Fruit fly (Drosophila melanogaster) whole organism, adult: Measurements from ENCODE around the gene CG10970.

Experiments used
- CG11617 ChIP-seq: fragments of 200-800 bp; sonication (Bioruptor generic); optimal IDR thresholded peaks from 2 replicates; lab custom pipeline; 2017; ENCODE audit warnings: mild to moderate bottlenecking, missing biosample characterization, missing genetic modification reagents, missing genetic modification characterization
- CG12768 ChIP-seq: fragments of 200-800 bp; sonication (Bioruptor generic); optimal IDR thresholded peaks from 2 replicates; lab custom pipeline; 2017; ENCODE audit warnings: missing biosample characterization, missing genetic modification characterization, mild to moderate bottlenecking, moderate library complexity, missing genetic modification reagents
- CG14711 ChIP-seq: fragments of 200-800 bp; sonication (Bioruptor generic); optimal IDR thresholded peaks from 2 replicates; lab custom pipeline; 2018; ENCODE audit warnings: missing biosample characterization, mild to moderate bottlenecking, missing genetic modification characterization, moderate library complexity
- CG1620 ChIP-seq: fragments of 200-800 bp; sonication (Bioruptor generic); optimal IDR thresholded peaks from 2 replicates; lab custom pipeline; 2016; ENCODE audit warnings: missing biosample characterization, missing genetic modification characterization
- CG33017 ChIP-seq: fragments of 200-800 bp; sonication (Bioruptor generic); optimal IDR thresholded peaks from 2 replicates; lab custom pipeline; 2018; ENCODE audit warnings: missing biosample characterization, mild to moderate bottlenecking, missing genetic modification characterization, moderate library complexity
- CG5204 ChIP-seq: fragments of 200-800 bp; sonication (Bioruptor generic); optimal IDR thresholded peaks from 2 replicates; lab custom pipeline; 2016; ENCODE audit warnings: missing biosample characterization, missing genetic modification characterization
- CG7045 ChIP-seq: fragments of 200-800 bp; sonication (Bioruptor generic); optimal IDR thresholded peaks from 2 replicates; lab custom pipeline; 2017; ENCODE audit warnings: missing biosample characterization, mild to moderate bottlenecking, missing genetic modification characterization
- CG7101 ChIP-seq: fragments of 200-800 bp; sonication (Bioruptor generic); optimal IDR thresholded peaks from 2 replicates; lab custom pipeline; 2018; ENCODE audit warnings: missing biosample characterization, mild to moderate bottlenecking, missing genetic modification characterization, moderate library complexity
- Clk ChIP-seq: fragments of 200-800 bp; sonication (Bioruptor generic); optimal IDR thresholded peaks from 2 replicates; lab custom pipeline; 2017; ENCODE audit warnings: missing biosample characterization, missing genetic modification characterization
- Crg-1 ChIP-seq: fragments of 200-800 bp; sonication (Bioruptor generic); optimal IDR thresholded peaks from 2 replicates; lab custom pipeline; 2016; ENCODE audit warnings: missing biosample characterization, missing genetic modification characterization
- Hr96 ChIP-seq: fragments of 200-800 bp; sonication (Bioruptor generic); optimal IDR thresholded peaks from 2 replicates; lab custom pipeline; 2016; ENCODE audit warnings: missing biosample characterization, missing genetic modification characterization
- Mnt ChIP-seq: fragments of 200-800 bp; sonication (Bioruptor generic); optimal IDR thresholded peaks from 2 replicates; lab custom pipeline; 2016; ENCODE audit warnings: missing biosample characterization, mild to moderate bottlenecking, missing genetic modification characterization
- bab1 ChIP-seq: fragments of 200-800 bp; sonication (Bioruptor generic); optimal IDR thresholded peaks from 3 replicates; lab custom pipeline; 2019; ENCODE audit warnings: missing biosample characterization, mild to moderate bottlenecking, missing genetic modification characterization, moderate library complexity
- cic ChIP-seq: fragments of 200-800 bp; sonication (Bioruptor generic); optimal IDR thresholded peaks from 2 replicates; lab custom pipeline; 2017; ENCODE audit warnings: missing biosample characterization, mild to moderate bottlenecking, missing genetic modification characterization, moderate library complexity
- cnc ChIP-seq, 2 experiments: fragments of >200 bp; optimal IDR thresholded peaks; 2 replicates each; lab custom pipeline; 2017
- kay ChIP-seq: fragments of 200-800 bp; sonication (Bioruptor generic); peaks from one replicate; lab custom pipeline; 2016; ENCODE audit warnings: missing biosample characterization, missing genetic modification characterization, borderline replicate concordance
- ovo ChIP-seq: fragments of 200-800 bp; sonication (Bioruptor generic); optimal IDR thresholded peaks from 2 replicates; lab custom pipeline; 2016; ENCODE audit warnings: missing biosample characterization, missing genetic modification characterization
- pad ChIP-seq: fragments of 200-800 bp; sonication (Bioruptor generic); optimal IDR thresholded peaks from 3 replicates; lab custom pipeline; 2017; ENCODE audit warnings: missing biosample characterization, missing genetic modification characterization, mild to moderate bottlenecking, moderate library complexity, missing genetic modification reagents
- tj ChIP-seq: fragments of 200-800 bp; sonication (Bioruptor generic); optimal IDR thresholded peaks from 3 replicates; lab custom pipeline; 2017; ENCODE audit warnings: missing biosample characterization, mild to moderate bottlenecking, missing genetic modification characterization, moderate library complexity
- toe ChIP-seq: fragments of 200-800 bp; sonication (Bioruptor generic); optimal IDR thresholded peaks from 2 replicates; lab custom pipeline; 2016; ENCODE audit warnings: missing biosample characterization, missing genetic modification characterization

CG10970 gene

DNA sequence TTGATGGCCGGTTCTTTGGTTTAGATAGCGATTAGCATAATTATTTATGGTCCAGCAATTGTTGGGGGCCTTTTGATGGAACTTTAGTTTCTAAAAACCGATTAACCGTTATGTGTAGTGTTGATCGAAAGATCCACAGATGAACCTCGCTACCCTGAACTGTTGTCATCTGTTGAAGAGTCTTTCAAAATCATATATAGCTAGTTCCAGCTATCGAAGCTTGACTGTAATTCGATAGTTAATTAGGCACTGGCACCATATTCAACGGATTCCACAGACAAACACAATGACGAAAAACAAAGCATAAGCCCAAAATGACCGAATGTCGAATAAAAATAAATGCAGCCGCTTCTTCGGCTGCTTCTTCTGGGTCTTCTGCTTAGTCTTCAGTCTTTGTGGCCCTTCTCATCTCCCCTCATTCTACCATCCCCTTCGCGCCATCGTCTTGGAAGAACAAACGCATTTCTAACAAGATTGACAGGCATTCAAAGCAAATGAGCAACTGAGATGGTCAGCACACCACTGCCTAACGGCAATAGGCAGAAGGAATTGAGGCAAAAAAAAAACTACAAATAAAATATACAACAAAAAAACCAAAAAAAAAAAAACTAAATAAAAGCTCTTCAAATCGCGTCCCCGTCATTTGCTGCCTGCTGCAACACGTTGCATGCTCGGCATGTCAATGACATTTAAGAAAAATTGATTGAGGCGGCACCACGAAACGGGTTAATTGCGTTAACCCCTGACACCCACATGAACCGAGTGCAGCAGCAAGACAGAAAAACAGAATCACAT is 27.3 kb downstream of the CG10970 start:
- TF ChIP-seq CG12768 = no peak
- no peak for TF ChIP-seq ovo (GFP tag; lab: Kevin White, UChicago)
- no peak for TF ChIP-seq kay (GFP tag; lab: Kevin White, UChicago)
- no peak for TF ChIP-seq toe
- no peak for TF ChIP-seq Clk (GFP tag; lab: Kevin White, UChicago)
- no peak for TF ChIP-seq CG11617
- TF ChIP-seq CG1620 (GFP tag; lab: Kevin White, UChicago) = no peak
- TF ChIP-seq CG7045 (GFP tag; lab: Kevin White, UChicago) = no peak
- TF ChIP-seq CG5204 (GFP tag; lab: Kevin White, UChicago) = no peak
- no peak for TF ChIP-seq bab1
- no peak for TF ChIP-seq CG14711
- no peak for TF ChIP-seq Mnt
- TF ChIP-seq CG7101 (tag; lab: Kevin White, UChicago) = no peak
- no peak for TF ChIP-seq Hr96 (GFP tag; lab: Kevin White, UChicago)
- no peak for TF ChIP-seq cnc (optimal IDR thresholded peaks at IDR 0.05; lab: Kevin White, UChicago)

DNA sequence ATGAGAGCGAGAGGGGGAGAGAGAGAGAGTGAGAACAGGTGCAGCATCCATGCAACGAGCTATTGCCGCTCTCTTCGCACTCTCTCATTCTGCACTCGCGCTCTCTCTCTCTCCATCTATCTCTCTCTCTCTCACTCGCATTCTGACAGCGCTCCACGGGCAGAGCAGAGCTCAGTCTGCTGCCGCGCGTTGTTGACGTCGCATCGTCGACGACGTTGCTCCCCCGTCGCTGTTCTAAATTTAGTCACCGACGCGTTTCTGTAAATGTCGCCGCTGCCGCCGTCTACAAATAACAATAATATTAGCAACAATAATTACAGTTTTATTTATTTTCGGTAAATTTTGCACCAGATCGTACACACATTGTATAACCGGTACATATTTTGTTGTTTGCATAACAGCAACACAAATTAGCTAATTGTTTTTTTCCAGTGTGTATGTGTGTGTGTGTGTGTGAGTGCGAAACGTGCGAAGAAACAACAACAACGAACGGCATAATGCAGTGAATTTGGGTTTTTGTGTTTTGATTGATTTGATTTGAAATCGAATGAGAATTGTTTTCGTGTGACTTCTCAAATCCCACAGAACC is 28.7 kb downstream of the CG10970 start:
- TF ChIP-seq tj (GFP tag; lab: Kevin White, UChicago) (no peak), bab1 (peak; percentile 32), CG12768 (peak; percentile 25), Hr96 (GFP tag; lab: Kevin White, UChicago) (peak; percentile 48), CG7101 (tag; lab: Kevin White, UChicago) (peak; percentile 4), CG11617 (no peak), pad (GFP tag; lab: Kevin White, UChicago) (peak; percentile 56), Mnt (peak; percentile 35)

DNA sequence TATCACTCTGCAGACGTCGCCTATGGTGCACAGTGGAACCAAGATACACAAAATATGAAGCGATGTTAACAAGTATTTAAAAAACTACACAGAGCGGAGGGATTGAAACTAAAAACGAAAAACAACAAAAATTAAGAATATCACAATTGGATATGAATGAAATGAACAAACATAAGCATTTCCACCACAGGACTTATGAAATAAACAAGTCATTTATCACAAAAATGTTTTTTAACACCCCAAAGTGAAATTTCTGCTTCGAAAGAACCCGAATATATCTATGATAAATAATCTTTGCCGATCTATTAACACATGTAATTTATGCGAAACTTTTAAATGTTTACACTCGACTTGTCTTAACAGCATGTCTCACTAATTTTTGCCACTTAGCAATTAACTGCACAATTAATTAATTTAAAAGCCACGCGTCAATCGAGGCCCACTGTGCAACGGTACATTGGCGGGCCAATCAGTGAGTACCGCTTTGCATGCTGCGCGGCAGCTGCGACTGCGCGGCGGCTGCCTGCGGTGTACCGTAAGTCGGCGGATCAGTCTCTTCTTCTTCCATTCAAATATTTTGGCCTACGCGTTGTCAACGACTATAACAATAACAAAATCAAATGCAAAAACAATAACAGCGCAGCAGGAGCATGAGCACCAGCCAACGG is 29.3 kb downstream of the CG10970 start:
- TF ChIP-seq ovo (GFP tag; lab: Kevin White, UChicago) (peak; percentile 69), CG33017 (tag; lab: Kevin White, UChicago) (no peak), CG11617 (no peak), CG7101 (tag; lab: Kevin White, UChicago) (no peak), pad (GFP tag; lab: Kevin White, UChicago) (peak; percentile 80), CG5204 (GFP tag; lab: Kevin White, UChicago) (peak; percentile 15)

- no peak for TF ChIP-seq ovo (GFP tag; lab: Kevin White, UChicago)
- no peak for TF ChIP-seq CG14711
- peak; percentile 23 for TF ChIP-seq bab1
Measured at dm6 chrX:9040855-9041254, 30.4 kb downstream of the CG10970 start.

- TF ChIP-seq bab1 (no peak), tj (GFP tag; lab: Kevin White, UChicago) (no peak), toe (no peak), pad (GFP tag; lab: Kevin White, UChicago) (no peak)
Measured at dm6 chrX:9038778-9039177, 32.4 kb downstream of the CG10970 start.

DNA sequence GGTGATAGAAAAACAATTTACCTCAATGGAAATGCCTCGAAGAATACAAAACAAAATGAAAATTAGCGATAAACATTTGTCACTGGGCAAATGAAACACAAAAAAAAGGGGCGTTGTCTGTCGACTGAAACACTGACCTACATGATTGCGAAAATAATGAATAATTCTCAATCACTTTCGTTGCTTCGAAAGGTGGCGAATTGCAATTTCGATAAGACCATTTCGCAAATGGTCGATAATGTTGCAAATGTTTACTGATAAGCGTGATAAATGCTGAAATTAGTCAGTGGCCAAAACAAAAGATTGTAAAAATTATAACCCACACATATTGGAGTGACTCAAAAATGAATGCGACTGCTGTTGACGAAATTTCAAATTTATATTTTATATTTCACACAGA is 35.1 kb downstream of the CG10970 start:
- TF ChIP-seq toe (no peak), bab1 (no peak), CG5204 (GFP tag; lab: Kevin White, UChicago) (no peak), CG11617 (no peak), Clk (GFP tag; lab: Kevin White, UChicago) (no peak), cnc (optimal IDR thresholded peaks at IDR 0.05; lab: Kevin White, UChicago) (no peak), CG12768 (no peak), CG14711 (no peak), Hr96 (GFP tag; lab: Kevin White, UChicago) (no peak), ovo (GFP tag; lab: Kevin White, UChicago) (no peak), cic (no peak), CG33017 (tag; lab: Kevin White, UChicago) (no peak), Crg-1 (GFP tag; lab: Kevin White, UChicago) (no peak), tj (GFP tag; lab: Kevin White, UChicago) (no peak), kay (GFP tag; lab: Kevin White, UChicago) (no peak), pad (GFP tag; lab: Kevin White, UChicago) (no peak), CG7045 (GFP tag; lab: Kevin White, UChicago) (no peak)

DNA sequence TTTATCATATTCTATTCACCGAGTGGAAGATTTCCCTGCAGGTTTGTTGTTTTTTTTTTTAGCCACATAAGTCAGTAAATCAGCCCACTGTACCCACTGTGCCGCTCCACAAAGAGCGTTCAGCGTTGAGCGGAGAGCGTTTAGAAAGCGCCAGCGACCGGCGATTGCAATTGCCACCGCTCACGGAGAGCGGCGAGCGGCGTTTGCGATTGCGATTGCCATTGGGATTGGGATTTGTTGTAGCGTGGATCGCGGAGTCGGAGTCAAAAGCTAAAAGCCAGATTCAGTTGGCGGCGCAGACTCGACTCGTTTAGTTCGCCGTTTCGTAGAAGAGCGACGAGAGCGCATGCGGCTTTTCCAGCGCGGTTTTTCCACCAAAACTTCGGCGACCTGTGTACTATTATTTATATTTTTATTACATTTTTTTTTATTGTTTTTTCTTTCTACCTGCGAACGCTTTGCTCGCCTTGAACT is 41.3 kb downstream of the CG10970 start, which contains the start of gene Nost:
Gene Nost, plus strand, starts transcription at position 306 of the 474 bp plus-strand sequence.
- TF ChIP-seq cic (peak; percentile 33), ovo (GFP tag; lab: Kevin White, UChicago) (no peak), CG12768 (peak; percentile 13), Mnt (peak; percentile 23), bab1 (peak; percentile 27), tj (GFP tag; lab: Kevin White, UChicago) (peak; percentile 38), CG14711 (no peak)
